Fruit fly (Drosophila melanogaster) whole organism, wandering third instar larva: Measurements from ENCODE around the gene cyr.

Experiments
- Abd-B ChIP-seq: fragments of >200 bp; optimal IDR thresholded peaks from 2 replicates; lab custom pipeline; 2017; ENCODE audit warnings: missing biosample characterization, missing genetic modification characterization
- CG32264 ChIP-seq: fragments of 200-800 bp; sonication (Bioruptor generic); optimal IDR thresholded peaks from 2 replicates; lab custom pipeline; 2016; ENCODE audit warnings: missing biosample characterization, missing genetic modification characterization
- CG9705 ChIP-seq: fragments of 200-800 bp; sonication (Bioruptor generic); optimal IDR thresholded peaks from 2 replicates; lab custom pipeline; 2018; ENCODE audit warnings: missing biosample characterization, mild to moderate bottlenecking, missing genetic modification characterization
- CrebA ChIP-seq: fragments of 200-800 bp; sonication (Bioruptor generic); optimal IDR thresholded peaks from 2 replicates; lab custom pipeline; 2016; ENCODE audit warnings: missing biosample characterization, mild to moderate bottlenecking, missing genetic modification characterization, borderline replicate concordance
- Dfd ChIP-seq: fragments of >200 bp; optimal IDR thresholded peaks from 2 replicates; lab custom pipeline; 2017; ENCODE audit warnings: missing biosample characterization, missing genetic modification characterization
- Dif ChIP-seq: fragments of 200-275, 200-300 bp; sonication (Bioruptor generic); optimal IDR thresholded peaks from 2 replicates; lab custom pipeline; 2018; ENCODE audit warnings: missing biosample characterization, missing genetic modification characterization; ENCODE audit not compliant: partially characterized antibody
- GATAd ChIP-seq: sonication (Bioruptor generic); optimal IDR thresholded peaks from 2 replicates; lab custom pipeline; 2016; ENCODE audit warnings: missing biosample characterization, missing genetic modification characterization
- HLH106 ChIP-seq: fragments of 200-800 bp; optimal IDR thresholded peaks from 3 replicates; lab custom pipeline; 2019; ENCODE audit warnings: missing biosample characterization, mild to moderate bottlenecking, missing genetic modification characterization, moderate library complexity
- Hnf4 ChIP-seq: fragments of 200-800 bp; sonication (Bioruptor generic); optimal IDR thresholded peaks from 2 replicates; lab custom pipeline; 2016; ENCODE audit warnings: missing biosample characterization, mild to moderate bottlenecking, missing genetic modification characterization
- Hr78 ChIP-seq: fragments of >200 bp; optimal IDR thresholded peaks from 2 replicates; lab custom pipeline; 2017; ENCODE audit warnings: missing biosample characterization, missing genetic modification characterization
- Hr83 ChIP-seq: fragments of 200-300 bp; sonication (Bioruptor generic); optimal IDR thresholded peaks from 2 replicates; lab custom pipeline; 2016; ENCODE audit warnings: missing biosample characterization, mild to moderate bottlenecking, missing genetic modification characterization, moderate library complexity; ENCODE audit not compliant: poor library complexity, severe bottlenecking
- Jra ChIP-seq: sonication (Bioruptor generic); optimal IDR thresholded peaks from 2 replicates; lab custom pipeline; 2016; ENCODE audit warnings: missing biosample characterization, missing genetic modification characterization
- Mio ChIP-seq: sonication (Bioruptor generic); optimal IDR thresholded peaks from 2 replicates; lab custom pipeline; 2016; ENCODE audit warnings: missing biosample characterization, missing genetic modification characterization
- Myc ChIP-seq: fragments of >200 bp; optimal IDR thresholded peaks from 2 replicates; lab custom pipeline; 2017
- N ChIP-seq: fragments of >200 bp; optimal IDR thresholded peaks from 2 replicates; lab custom pipeline; 2018; ENCODE audit warnings: missing biosample characterization, missing external identifiers, missing genetic modification characterization
- OdsH ChIP-seq: fragments of 200-800 bp; sonication (Bioruptor generic); optimal IDR thresholded peaks from 2 replicates; lab custom pipeline; 2016; ENCODE audit warnings: missing biosample characterization, mild to moderate bottlenecking, missing genetic modification characterization
- Rel ChIP-seq, 2 experiments: fragments of 200-800 bp; sonication (Bioruptor generic) in 1 of 2; optimal IDR thresholded peaks; 2 replicates in 1 of 2; 3 replicates in 1 of 2; lab custom pipeline; 2016 to 2019; ENCODE audit warnings: mild to moderate bottlenecking in 2 of 2, missing biosample characterization in 2 of 2, missing genetic modification characterization in 2 of 2, moderate library complexity in 1 of 2
- Sp1 ChIP-seq: fragments of 200-800 bp; sonication (Bioruptor generic); optimal IDR thresholded peaks from 3 replicates; lab custom pipeline; 2019; ENCODE audit warnings: missing biosample characterization, mild to moderate bottlenecking, missing genetic modification characterization, moderate library complexity
- Vsx2 ChIP-seq: fragments of 200-300, 225-300 bp; sonication (Bioruptor generic); optimal IDR thresholded peaks from 2 replicates; lab custom pipeline; 2018; ENCODE audit warnings: missing biosample characterization, missing genetic modification characterization; ENCODE audit not compliant: partially characterized antibody
- br ChIP-seq: fragments of 200-800 bp; sonication (Bioruptor generic); optimal IDR thresholded peaks from 2 replicates; lab custom pipeline; 2016; ENCODE audit warnings: missing biosample characterization, missing genetic modification characterization
- brk ChIP-seq: fragments of 200-800 bp; sonication (Bioruptor generic); optimal IDR thresholded peaks from 2 replicates; lab custom pipeline; 2016; ENCODE audit warnings: missing biosample characterization, mild to moderate bottlenecking, missing genetic modification characterization
- dl ChIP-seq, 2 experiments: fragments of 175-275, 200-275 bp in 1 of 2; fragments of 200-275 bp in 1 of 2; sonication (Bioruptor generic); optimal IDR thresholded peaks; lab custom pipeline; 2018; ENCODE audit warnings: mild to moderate bottlenecking in 2 of 2, missing biosample characterization in 2 of 2, missing genetic modification characterization in 2 of 2, moderate library complexity in 2 of 2; ENCODE audit not compliant: partially characterized antibody in 2 of 2, insufficient read depth in 1 of 2
- dmrt93B ChIP-seq: fragments of 200-800 bp; sonication (Bioruptor generic); optimal IDR thresholded peaks from 2 replicates; lab custom pipeline; 2018; ENCODE audit warnings: missing biosample characterization, mild to moderate bottlenecking, missing genetic modification characterization
- dsf ChIP-seq: sonication (Bioruptor generic); optimal IDR thresholded peaks from 2 replicates; lab custom pipeline; 2016; ENCODE audit warnings: missing biosample characterization, missing genetic modification characterization, borderline replicate concordance
- ey ChIP-seq: fragments of 200-800 bp; sonication (Bioruptor generic); optimal IDR thresholded peaks from 2 replicates; lab custom pipeline; 2016; ENCODE audit warnings: missing biosample characterization, missing genetic modification characterization
- foxo ChIP-seq, 2 experiments: fragments of 200-800 bp; sonication (Bioruptor generic); optimal IDR thresholded peaks; 2 replicates in 1 of 2; 3 replicates in 1 of 2; lab custom pipeline; 2016 to 2017; ENCODE audit warnings: missing biosample characterization in 2 of 2, missing genetic modification characterization in 2 of 2
- fru ChIP-seq: fragments of 200-800 bp; sonication (Bioruptor generic); optimal IDR thresholded peaks from 3 replicates; lab custom pipeline; 2016; ENCODE audit warnings: missing biosample characterization, mild to moderate bottlenecking, missing genetic modification characterization
- h ChIP-seq: fragments of 200-800 bp; sonication (Bioruptor generic); optimal IDR thresholded peaks from 3 replicates; lab custom pipeline; 2016; ENCODE audit warnings: missing biosample characterization, mild to moderate bottlenecking, missing genetic modification characterization
- jim ChIP-seq: fragments of 175-275, 200-325 bp; sonication (Bioruptor generic); optimal IDR thresholded peaks from 2 replicates; lab custom pipeline; 2016; ENCODE audit warnings: missing biosample characterization, mild to moderate bottlenecking, missing genetic modification characterization
- lola ChIP-seq: fragments of >200 bp; optimal IDR thresholded peaks from 2 replicates; lab custom pipeline; 2017; ENCODE audit warnings: missing biosample characterization, missing genetic modification characterization
- pan ChIP-seq: fragments of >200 bp; optimal IDR thresholded peaks from 2 replicates; lab custom pipeline; 2017
- psq ChIP-seq: fragments of 200-800 bp; sonication (Bioruptor generic); optimal IDR thresholded peaks from 3 replicates; lab custom pipeline; 2017; ENCODE audit warnings: missing biosample characterization, mild to moderate bottlenecking, missing genetic modification characterization, moderate library complexity
- rgr ChIP-seq: fragments of 200-800 bp; sonication (Bioruptor generic); optimal IDR thresholded peaks from 3 replicates; lab custom pipeline; 2016; ENCODE audit warnings: missing biosample characterization, mild to moderate bottlenecking, missing genetic modification characterization
- sage ChIP-seq: fragments of 200-800 bp; sonication (Bioruptor generic); optimal IDR thresholded peaks from 2 replicates; lab custom pipeline; 2016; ENCODE audit warnings: missing biosample characterization, mild to moderate bottlenecking, missing genetic modification characterization
- sv ChIP-seq: fragments of 200-800 bp; sonication (Bioruptor generic); optimal IDR thresholded peaks from 3 replicates; lab custom pipeline; 2016; ENCODE audit warnings: missing biosample characterization, missing genetic modification characterization
- tai ChIP-seq: sonication (Bioruptor generic); optimal IDR thresholded peaks from 2 replicates; lab custom pipeline; 2016; ENCODE audit warnings: missing biosample characterization, missing genetic modification characterization
- usp ChIP-seq: fragments of >200 bp; optimal IDR thresholded peaks from 2 replicates; lab custom pipeline; 2017; ENCODE audit warnings: missing biosample characterization, missing genetic modification characterization
- woc ChIP-seq: sonication (Bioruptor generic); optimal IDR thresholded peaks from 2 replicates; lab custom pipeline; 2016; ENCODE audit warnings: missing biosample characterization, mild to moderate bottlenecking, missing genetic modification characterization

The cyr gene

DNA sequence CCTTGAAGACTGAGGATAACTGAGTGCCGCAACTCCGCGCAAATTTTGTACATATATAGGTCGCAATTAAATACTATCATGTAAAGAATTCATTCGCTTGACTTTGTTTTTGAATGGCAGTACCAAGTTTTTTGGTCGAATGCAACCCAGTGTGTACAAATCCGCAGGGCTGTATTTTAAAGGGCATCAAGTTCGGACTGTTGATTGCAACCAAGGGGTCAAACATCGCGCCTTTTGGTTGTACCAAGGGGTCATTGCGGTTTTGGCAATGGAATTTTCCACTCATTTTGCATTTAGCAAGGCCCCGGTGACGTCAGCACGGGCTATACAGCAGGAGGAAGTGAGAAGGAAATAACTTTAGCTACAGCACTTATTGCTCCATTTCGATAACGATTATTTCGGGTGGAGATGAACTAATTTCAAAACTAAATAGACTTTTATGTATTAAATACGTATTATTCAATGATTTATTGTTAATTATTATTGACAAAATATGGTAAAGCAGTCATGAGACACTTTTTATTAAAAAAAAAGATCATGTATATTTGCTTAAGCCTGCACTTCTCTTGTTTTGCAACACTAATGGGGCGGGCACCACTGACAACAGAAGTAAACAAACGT lies 3.7 kb downstream of the cyr start, which contains the start of gene CG10958:
TSS of gene CG10958 (plus strand) at position 593 of the 621 bp plus-strand sequence.
- peak; percentile 23 for TF ChIP-seq Myc
- peak; percentile 35 for TF ChIP-seq GATAd (GFP tag; lab: Kevin White, UChicago)
- TF ChIP-seq dsf (GFP tag; lab: Kevin White, UChicago), result no peak
- TF ChIP-seq fru (GFP tag; lab: Kevin White, UChicago), result peak; percentile 65
- TF ChIP-seq psq (GFP tag; lab: Kevin White, UChicago), result peak; percentile 67
- TF ChIP-seq dmrt93B (GFP tag; lab: Kevin White, UChicago), result no peak
- TF ChIP-seq pan (lab: Kevin White, UChicago), result no peak
- no peak for TF ChIP-seq jim (GFP tag; lab: Kevin White, UChicago)
- no peak for TF ChIP-seq woc (GFP tag; lab: Kevin White, UChicago)
- peak; percentile 75 for TF ChIP-seq OdsH (GFP tag; lab: Kevin White, UChicago)
- TF ChIP-seq foxo (GFP tag; optimal IDR thresholded peaks at IDR 0.05; lab: Kevin White, UChicago), result peak in 1 of 2 experiments; percentile 81
- TF ChIP-seq Hnf4 (GFP tag; lab: Kevin White, UChicago), result peak; percentile 76
- no peak for TF ChIP-seq Hr83
- no peak for TF ChIP-seq dl (GFP tag; optimal IDR thresholded peaks at IDR 0.05; lab: Kevin White, UChicago; ENCODE audit: insufficient read depth in 1 of 2, partially characterized antibody in 2 of 2)
- no peak for TF ChIP-seq Hr78 (GFP tag; lab: Kevin White, UChicago)
- TF ChIP-seq CrebA, result no peak
- TF ChIP-seq sage, result peak; percentile 32
- TF ChIP-seq Dfd (GFP tag; lab: Kevin White, UChicago), result no peak
- peak; percentile 54 for TF ChIP-seq Sp1 (GFP tag; lab: Kevin White, UChicago)
- peak; percentile 77 for TF ChIP-seq rgr (GFP tag; lab: Kevin White, UChicago)
- peak; percentile 46 for TF ChIP-seq ey (GFP tag; lab: Kevin White, UChicago)
- no peak for TF ChIP-seq N (GFP tag; lab: Kevin White, UChicago)
- TF ChIP-seq usp, result no peak
- peak; percentile 79 for TF ChIP-seq h (GFP tag; lab: Kevin White, UChicago)
- no peak for TF ChIP-seq CG9705 (GFP tag; lab: Kevin White, UChicago)
- TF ChIP-seq lola (GFP tag; lab: Kevin White, UChicago), result no peak
- no peak for TF ChIP-seq CG32264 (GFP tag; lab: Kevin White, UChicago)
- no peak for TF ChIP-seq Rel (GFP tag; optimal IDR thresholded peaks at IDR 0.05; lab: Kevin White, UChicago)
- TF ChIP-seq Rel (tag; optimal IDR thresholded peaks at IDR 0.05; lab: Kevin White, UChicago), result no peak
- no peak for TF ChIP-seq Dif
- no peak for TF ChIP-seq Vsx2 (GFP tag; lab: Kevin White, UChicago)
- TF ChIP-seq Jra (GFP tag; lab: Kevin White, UChicago), result peak; percentile 52
- no peak for TF ChIP-seq brk (GFP tag; lab: Kevin White, UChicago)
- TF ChIP-seq Abd-B, result no peak
- TF ChIP-seq br (GFP tag; lab: Kevin White, UChicago), result peak; percentile 60
- TF ChIP-seq Mio (GFP tag; lab: Kevin White, UChicago), result no peak
- no peak for TF ChIP-seq tai (GFP tag; lab: Kevin White, UChicago)
- TF ChIP-seq sv (GFP tag; lab: Kevin White, UChicago), result no peak
- TF ChIP-seq HLH106 (tag; lab: Kevin White, UChicago), result peak; percentile 47

DNA sequence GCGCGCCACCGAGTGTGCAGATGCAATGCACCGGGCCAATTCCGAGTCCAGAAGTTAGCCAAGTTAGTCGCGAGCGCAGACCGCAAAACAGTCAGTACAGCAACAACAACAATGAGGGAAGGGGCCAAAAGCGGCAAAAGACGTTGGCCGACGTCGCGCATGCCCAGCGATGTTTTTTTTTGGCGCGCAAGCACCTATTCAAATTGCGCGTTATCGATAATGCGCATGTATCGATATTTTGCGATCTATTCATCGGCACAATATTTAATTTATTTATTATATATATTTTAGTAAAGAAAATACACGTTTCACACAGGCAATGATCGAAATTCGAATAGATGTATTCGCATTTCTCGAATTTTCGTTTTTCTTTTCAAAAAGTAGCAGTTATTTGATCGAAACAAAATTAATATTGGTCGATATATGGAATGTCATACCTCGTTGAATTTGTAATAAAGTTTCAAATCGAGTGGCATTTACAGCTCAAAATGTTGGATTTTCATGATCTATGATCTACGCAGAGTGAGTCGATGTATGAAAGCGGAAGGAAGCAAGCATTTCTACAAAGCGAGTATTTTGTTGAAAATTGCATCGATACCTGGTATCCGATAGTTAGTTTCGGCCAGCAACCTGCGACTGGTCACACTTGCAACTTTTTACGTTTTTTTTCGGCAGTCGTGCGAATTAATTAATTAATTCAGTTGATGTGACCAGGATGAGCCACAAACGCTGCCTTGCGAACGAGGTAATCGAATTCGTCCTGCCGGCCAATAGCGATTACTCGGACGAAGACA lies 6.1 kb downstream of the cyr start, which contains the start of gene CG2116:
TSS of gene CG2116 (plus strand) at position 609 of the 794 bp plus-strand sequence.
- TF ChIP-seq sage (no peak), N (GFP tag; lab: Kevin White, UChicago) (no peak), Dif (no peak), brk (GFP tag; lab: Kevin White, UChicago) (no peak), Myc (peak; percentile 1), Sp1 (GFP tag; lab: Kevin White, UChicago) (peak; percentile 13), h (GFP tag; lab: Kevin White, UChicago) (peak; percentile 3), HLH106 (tag; lab: Kevin White, UChicago) (peak; percentile 1), Hnf4 (GFP tag; lab: Kevin White, UChicago) (no peak)
